Worm (Caenorhabditis elegans) whole organism, late embryonic: ENCODE results near the gene C46A5.1.
A peak's percentile ranks its signal among the peaks of the same experiment; 100 is the strongest.

Experiments used
- C08G9.2 ChIP-seq: sonication (generic microtip); optimal IDR thresholded peaks from 2 replicates; lab custom pipeline; 2016; ENCODE audit warnings: mild to moderate bottlenecking, missing genetic modification characterization, moderate library complexity, missing compliant biosample characterization
- F13H6.1 ChIP-seq: sonication (generic microtip); optimal IDR thresholded peaks from 2 replicates; lab custom pipeline; 2016; ENCODE audit warnings: missing genetic modification characterization, missing compliant biosample characterization
- T23F11.4 ChIP-seq: fragments of 200-800 bp; sonication (Bioruptor generic); optimal IDR thresholded peaks from 2 replicates; lab custom pipeline; 2018; ENCODE audit warnings: mild to moderate bottlenecking, missing genetic modification characterization, missing compliant biosample characterization
- Y22D7AL.16 ChIP-seq: sonication (generic microtip); optimal IDR thresholded peaks from 2 replicates; lab custom pipeline; 2016; ENCODE audit warnings: missing genetic modification characterization, missing compliant biosample characterization
- ahr-1 ChIP-seq: sonication (generic microtip); optimal IDR thresholded peaks from 2 replicates; lab custom pipeline; 2016; ENCODE audit warnings: missing genetic modification characterization, missing compliant biosample characterization
- ama-1 ChIP-seq: fragments of 150-350 bp; optimal IDR thresholded peaks from 2 replicates; lab custom pipeline; 2014
- ceh-2 ChIP-seq: sonication (generic microtip); optimal IDR thresholded peaks from 2 replicates; lab custom pipeline; 2016; ENCODE audit warnings: missing genotype, missing genetic modification characterization, missing compliant biosample characterization
- ceh-22 ChIP-seq: sonication (generic microtip); optimal IDR thresholded peaks from 2 replicates; lab custom pipeline; 2017; ENCODE audit warnings: missing biosample characterization, missing genetic modification characterization
- ceh-24 ChIP-seq: sonication (generic microtip); optimal IDR thresholded peaks from 2 replicates; lab custom pipeline; 2016; ENCODE audit warnings: mild to moderate bottlenecking, missing genetic modification characterization, missing compliant biosample characterization
- ceh-30 ChIP-seq: fragments of 150-350 bp; optimal IDR thresholded peaks from 2 replicates; lab custom pipeline; 2014; ENCODE audit warnings: missing biosample characterization, missing genetic modification characterization
- ceh-34 ChIP-seq: sonication (generic microtip); optimal IDR thresholded peaks from 2 replicates; lab custom pipeline; 2016; ENCODE audit warnings: mild to moderate bottlenecking, missing genetic modification characterization, missing compliant biosample characterization
- ceh-45 ChIP-seq: fragments of 200-800 bp; sonication (Bioruptor generic); IDR thresholded peaks from 2 replicates; pipeline ENCODE4 v1.3.6; 2022; ENCODE audit warnings: missing genetic modification reagents, missing genetic modification characterization, missing compliant biosample characterization
- ceh-48 ChIP-seq: sonication (generic microtip); optimal IDR thresholded peaks from 2 replicates; lab custom pipeline; 2016; ENCODE audit warnings: missing genetic modification characterization, inconsistent platforms, missing compliant biosample characterization
- ceh-6 ChIP-seq: fragments of 200-800 bp; sonication (Bioruptor generic); optimal IDR thresholded peaks from 2 replicates; lab custom pipeline; 2018; ENCODE audit warnings: mild to moderate bottlenecking, missing genetic modification characterization, missing compliant biosample characterization
- ceh-9 ChIP-seq: sonication (generic microtip); optimal IDR thresholded peaks from 2 replicates; lab custom pipeline; 2016; ENCODE audit warnings: mild to moderate bottlenecking, missing genetic modification characterization, inconsistent platforms, missing compliant biosample characterization
- dve-1 ChIP-seq: sonication (generic microtip); optimal IDR thresholded peaks from 2 replicates; lab custom pipeline; 2017; ENCODE audit warnings: antibody characterized with exemption, mild to moderate bottlenecking, missing genetic modification characterization, missing compliant biosample characterization
- elt-4 ChIP-seq: sonication (generic microtip); optimal IDR thresholded peaks from 2 replicates; lab custom pipeline; 2016; ENCODE audit warnings: missing genetic modification characterization, missing compliant biosample characterization
- ets-4 ChIP-seq: sonication (generic microtip); optimal IDR thresholded peaks from 2 replicates; lab custom pipeline; 2016; ENCODE audit warnings: missing genetic modification characterization, missing compliant biosample characterization
- hlh-30 ChIP-seq: sonication (generic microtip); optimal IDR thresholded peaks from 2 replicates; lab custom pipeline; 2017; ENCODE audit warnings: antibody characterized with exemption, missing genetic modification characterization, missing compliant biosample characterization; ENCODE audit not compliant: insufficient read depth
- hlh-6 ChIP-seq: sonication (generic microtip); optimal IDR thresholded peaks from 2 replicates; lab custom pipeline; 2016; ENCODE audit warnings: missing genotype, missing genetic modification characterization, missing compliant biosample characterization
- lim-6 ChIP-seq: sonication (generic microtip); optimal IDR thresholded peaks from 2 replicates; lab custom pipeline; 2016; ENCODE audit warnings: missing genetic modification characterization, missing compliant biosample characterization
- lin-11 ChIP-seq: fragments of 200-800 bp; sonication (Bioruptor generic); optimal IDR thresholded peaks from 2 replicates; lab custom pipeline; 2018; ENCODE audit warnings: mild to moderate bottlenecking, missing genetic modification characterization, missing compliant biosample characterization
- madf-2 ChIP-seq: sonication (generic microtip); optimal IDR thresholded peaks from 2 replicates; lab custom pipeline; 2017; ENCODE audit warnings: missing genetic modification characterization, missing compliant biosample characterization
- mec-3 ChIP-seq: sonication (generic microtip); optimal IDR thresholded peaks from 2 replicates; lab custom pipeline; 2016; ENCODE audit warnings: borderline replicate concordance, missing genetic modification characterization, missing compliant biosample characterization
- nfya-1 ChIP-seq: sonication (generic microtip); optimal IDR thresholded peaks from 2 replicates; lab custom pipeline; 2017; ENCODE audit warnings: missing genetic modification characterization, mild to moderate bottlenecking, missing compliant biosample characterization, antibody characterized with exemption, moderate library complexity
- nhr-11 ChIP-seq: fragments of 150-350 bp; optimal IDR thresholded peaks from 2 replicates; lab custom pipeline; 2014; ENCODE audit warnings: missing biosample characterization, missing genetic modification characterization
- nhr-232 ChIP-seq: sonication (generic microtip); optimal IDR thresholded peaks from 2 replicates; lab custom pipeline; 2016; ENCODE audit warnings: missing genetic modification characterization, missing compliant biosample characterization
- pag-3 ChIP-seq: sonication (generic microtip); optimal IDR thresholded peaks from 2 replicates; lab custom pipeline; 2016; ENCODE audit warnings: missing compliant biosample characterization, missing genetic modification characterization, borderline replicate concordance
- pat-9 ChIP-seq: fragments of 200-800 bp; sonication (Bioruptor generic); optimal IDR thresholded peaks from 2 replicates; lab custom pipeline; 2018; ENCODE audit warnings: mild to moderate bottlenecking, missing genetic modification characterization, moderate library complexity, missing compliant biosample characterization
- pha-2 ChIP-seq: sonication (generic microtip); optimal IDR thresholded peaks from 2 replicates; lab custom pipeline; 2017; ENCODE audit warnings: mild to moderate bottlenecking, missing genetic modification characterization, missing compliant biosample characterization
- pros-1 ChIP-seq: fragments of 150-350 bp; optimal IDR thresholded peaks from 2 replicates; lab custom pipeline; 2014; ENCODE audit warnings: missing biosample characterization, missing genetic modification reagents, missing genetic modification characterization
- rnt-1 ChIP-seq: sonication (generic microtip); optimal IDR thresholded peaks from 2 replicates; lab custom pipeline; 2016; ENCODE audit warnings: missing genetic modification characterization, missing compliant biosample characterization
- sox-2 ChIP-seq: fragments of 200-800 bp; sonication (Bioruptor generic); IDR thresholded peaks from 2 replicates; pipeline ENCODE4 v1.3.6; 2022; ENCODE audit warnings: missing genetic modification reagents, missing genetic modification characterization, missing compliant biosample characterization
- unc-3 ChIP-seq, 2 experiments: fragments of 200-800 bp in 1 of 2; sonication (Bioruptor generic) in 1 of 2; sonication (generic microtip) in 1 of 2; conservative IDR thresholded peaks in 1 of 2; optimal IDR thresholded peaks in 1 of 2; 2 replicates each; pipeline versions ENCODE4 v1.3.6 to Lab custom; 2016 to 2022; ENCODE audit warnings: missing compliant biosample characterization in 2 of 2, missing genetic modification characterization in 2 of 2, missing genetic modification reagents in 1 of 2
- unc-55 ChIP-seq: sonication (generic microtip); optimal IDR thresholded peaks from 2 replicates; lab custom pipeline; 2017; ENCODE audit warnings: missing biosample characterization, missing genetic modification reagents, missing genetic modification characterization
- unc-86 ChIP-seq: sonication (generic microtip); optimal IDR thresholded peaks from 2 replicates; lab custom pipeline; 2016; ENCODE audit warnings: missing genetic modification characterization, missing compliant biosample characterization
- zip-5 ChIP-seq: sonication (generic microtip); optimal IDR thresholded peaks from 2 replicates; lab custom pipeline; 2016; ENCODE audit warnings: missing genetic modification characterization, missing compliant biosample characterization
- ztf-16 ChIP-seq: sonication (generic microtip); optimal IDR thresholded peaks from 2 replicates; lab custom pipeline; 2017; ENCODE audit warnings: missing genetic modification characterization, missing compliant biosample characterization

Gene C46A5.1

ce11 chrIV:7782292-7782691 is 18.6 kb downstream of the C46A5.1 start, which contains the start of gene sec-10:
Gene sec-10 (minus strand): TSS chrIV:7782499.
- TF ChIP-seq rnt-1 (tag; lab: Kevin White, UChicago) = no peak
- TF ChIP-seq sox-2 (GFP tag; lab: Robert Waterston, UW) = no peak
- TF ChIP-seq unc-3 (GFP tag; conservative IDR thresholded peaks at IDR 0.05; lab: Robert Waterston, UW) = no peak
- no peak for TF ChIP-seq unc-3 (tag; optimal IDR thresholded peaks at IDR 0.05; lab: Kevin White, UChicago)
- no peak for TF ChIP-seq zip-5 (tag; lab: Kevin White, UChicago)
- TF ChIP-seq ceh-30 = no peak
- TF ChIP-seq F13H6.1 = no peak
- no peak for TF ChIP-seq hlh-30 (tag; lab: Kevin White, UChicago)
- TF ChIP-seq pag-3 (tag; lab: Kevin White, UChicago) = no peak
- no peak for TF ChIP-seq lim-6 (tag; lab: Kevin White, UChicago)
- no peak for TF ChIP-seq elt-4
- no peak for TF ChIP-seq ceh-45
- TF ChIP-seq nhr-232 = no peak
- TF ChIP-seq ama-1 (lab: Kevin White, UChicago) = no peak
- TF ChIP-seq unc-86 = no peak
- TF ChIP-seq Y22D7AL.16 (tag; lab: Kevin White, UChicago) = no peak

DNA sequence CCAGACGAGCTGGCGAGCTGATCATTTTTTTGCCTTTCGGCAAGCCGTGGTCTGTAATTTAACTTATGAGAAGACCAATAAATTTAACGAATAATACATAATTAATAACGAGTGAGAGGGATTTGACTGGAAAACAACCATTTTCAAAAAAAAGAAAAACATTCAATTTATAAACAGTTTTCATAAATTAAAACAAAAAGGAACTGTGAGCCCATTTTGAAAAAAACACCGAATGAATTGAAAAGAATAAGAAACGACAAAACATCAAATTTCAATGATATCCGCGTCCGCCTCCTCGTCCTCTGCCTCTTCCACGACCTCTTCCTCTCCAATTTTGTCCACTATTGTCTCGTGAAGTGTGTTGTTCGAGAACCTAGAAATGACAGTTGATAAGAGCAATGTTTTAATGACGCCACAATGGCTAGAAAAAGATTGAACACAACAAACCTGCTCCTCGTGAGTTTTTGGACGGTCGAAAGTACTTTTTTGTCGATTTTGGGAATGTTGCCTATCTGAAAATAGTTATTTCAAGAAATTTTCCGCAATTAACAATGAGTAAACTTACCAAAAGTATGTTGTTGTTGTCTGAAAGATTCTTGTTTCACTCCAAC is 20.2 kb downstream of the C46A5.1 start, which contains the start of gene tag-321:
Gene tag-321, minus strand, starts transcription at position 51 of the 611 bp plus-strand sequence.
- TF ChIP-seq C08G9.2 (no peak), ahr-1 (tag; lab: Kevin White, UChicago) (no peak), Y22D7AL.16 (tag; lab: Kevin White, UChicago) (no peak), madf-2 (tag; lab: Kevin White, UChicago) (no peak), lim-6 (tag; lab: Kevin White, UChicago) (no peak), pha-2 (tag; lab: Kevin White, UChicago) (no peak), mec-3 (tag; lab: Kevin White, UChicago) (no peak), ceh-2 (tag; lab: Kevin White, UChicago) (no peak), pat-9 (tag; lab: Kevin White, UChicago) (no peak)

- TF ChIP-seq ztf-16 (tag; lab: Kevin White, UChicago) = no peak
- no peak for TF ChIP-seq ceh-24 (tag; lab: Kevin White, UChicago)
- TF ChIP-seq nhr-11 (tag; lab: Kevin White, UChicago) = no peak
- no peak for TF ChIP-seq ceh-30
- no peak for TF ChIP-seq hlh-6 (tag; lab: Kevin White, UChicago)
- no peak for TF ChIP-seq T23F11.4 (GFP tag; lab: Kevin White, UChicago)
- TF ChIP-seq ceh-6 (GFP tag; lab: Kevin White, UChicago) = no peak
- no peak for TF ChIP-seq pat-9 (tag; lab: Kevin White, UChicago)
- no peak for TF ChIP-seq ets-4 (tag; lab: Kevin White, UChicago)
- TF ChIP-seq dve-1 (tag; lab: Kevin White, UChicago) = no peak
- peak; percentile 1 for TF ChIP-seq unc-55 (GFP tag; lab: Kevin White, UChicago)
- peak; percentile 31 for TF ChIP-seq nfya-1 (tag; lab: Kevin White, UChicago)
- TF ChIP-seq pros-1 = no peak
Measured at ce11 chrIV:7785506-7786065, 21.9 kb downstream of the C46A5.1 start, which contains the start of gene tag-322. Gene tag-322 (minus strand): TSS chrIV:7785556.

DNA sequence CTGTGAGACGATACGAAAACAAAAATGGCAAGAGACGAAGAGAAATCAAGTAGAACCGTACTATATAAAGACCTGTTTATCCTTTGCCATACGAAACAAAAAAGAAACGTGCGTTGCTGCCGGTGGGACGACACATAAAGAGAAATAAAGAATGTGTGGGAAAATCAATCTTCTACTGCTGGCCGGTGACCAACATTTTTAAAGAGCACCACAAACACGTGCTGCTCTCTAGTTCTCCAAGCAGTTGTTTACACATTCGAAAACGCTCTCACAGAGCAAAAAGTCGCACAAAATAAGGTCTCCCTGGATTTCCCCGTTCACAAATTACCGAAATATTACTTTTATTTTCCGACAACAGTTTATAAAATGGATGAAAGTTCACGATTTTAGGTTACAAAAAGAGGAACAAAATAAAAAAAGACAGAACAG is 25.8 kb downstream of the C46A5.1 start, which contains the start of gene imp-3:
Gene imp-3, minus strand, starts transcription at position 93 of the 429 bp plus-strand sequence.
- no peak for TF ChIP-seq hlh-6 (tag; lab: Kevin White, UChicago)
- no peak for TF ChIP-seq ceh-9 (tag; lab: Kevin White, UChicago)
- TF ChIP-seq ama-1 (lab: Kevin White, UChicago) = peak; percentile 54
- TF ChIP-seq ceh-22 (tag; lab: Kevin White, UChicago) = no peak
- TF ChIP-seq ceh-48 (tag; lab: Kevin White, UChicago) = peak; percentile 22
- peak; percentile 5 for TF ChIP-seq lin-11 (tag; lab: Kevin White, UChicago)
- peak; percentile 12 for TF ChIP-seq hlh-30 (tag; lab: Kevin White, UChicago)
- TF ChIP-seq ceh-34 = peak; percentile 1
